Worm (Caenorhabditis elegans): ENCODE results near the gene acly-2.

acly-2 gene

DNA sequence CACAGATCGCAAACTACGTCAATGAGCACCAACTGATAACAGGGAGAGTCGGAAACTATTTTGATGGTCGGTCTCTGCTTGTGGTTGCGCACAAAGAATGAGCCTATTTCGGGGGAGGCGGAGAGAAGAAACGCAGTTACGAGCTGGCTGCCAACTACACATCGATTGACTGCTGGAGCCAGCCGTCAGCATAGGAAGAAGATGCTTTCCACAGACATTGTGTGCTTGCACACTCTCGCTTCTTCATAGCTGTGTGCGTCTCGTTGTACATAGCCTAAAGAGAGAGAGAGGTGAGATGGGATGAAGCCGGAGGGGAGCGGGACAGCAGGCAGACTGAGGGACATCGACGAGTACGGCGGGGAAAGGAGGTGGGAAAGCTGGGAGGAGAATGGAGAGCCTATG lies 14.2 kb downstream of the acly-2 start (continued):
- TF ChIP-seq vab-15 (tag; optimal IDR thresholded peaks at IDR 0.05) (no peak), ztf-11 (tag; optimal IDR thresholded peaks at IDR 0.05) (peak in 1 of 2 experiments; percentile 16), nhr-20 (tag; optimal IDR thresholded peaks at IDR 0.05) (peak; percentile 29), ceh-63 (GFP tag; optimal IDR thresholded peaks at IDR 0.05) (no peak), lin-35 (GFP tag; optimal IDR thresholded peaks at IDR 0.05) (peak; percentile 38 to 41), fos-1 (tag; optimal IDR thresholded peaks at IDR 0.05) (no peak), egl-27 (tag; optimal IDR thresholded peaks at IDR 0.05) (peak in 1 of 2 experiments; percentile 28), ets-5 (GFP tag; IDR thresholded peaks at IDR 0.05) (no peak), nhr-47 (tag; optimal IDR thresholded peaks at IDR 0.05) (peak; percentile 49), ceh-90 (tag; optimal IDR thresholded peaks at IDR 0.05) (no peak), mef-2 (tag; optimal IDR thresholded peaks at IDR 0.05) (peak; percentile 14), ceh-8 (GFP tag; optimal IDR thresholded peaks at IDR 0.05) (no peak), jun-1 (tag; optimal IDR thresholded peaks at IDR 0.05) (peak; percentile 61), zag-1 (tag; optimal IDR thresholded peaks at IDR 0.05) (no peak), lin-13 (GFP tag; optimal IDR thresholded peaks at IDR 0.05) (no peak), Y116A8C.19 (tag; optimal IDR thresholded peaks at IDR 0.05; ENCODE audit: borderline replicate concordance) (no peak), xbp-1 (tag; optimal IDR thresholded peaks at IDR 0.05) (peak; percentile 36), dpl-1 (GFP tag; optimal IDR thresholded peaks at IDR 0.05) (peak in 1 of 3 experiments; percentile 49), snpc-4 (tag; optimal IDR thresholded peaks at IDR 0.05) (no peak), fkh-8 (tag; optimal IDR thresholded peaks at IDR 0.05) (peak; percentile 82), hpl-2 (GFP tag; optimal IDR thresholded peaks at IDR 0.05) (no peak), efl-1 (optimal IDR thresholded peaks at IDR 0.05) (peak; percentile 27 to 40), efl-1 (GFP tag; optimal IDR thresholded peaks at IDR 0.05 in 1 of 2) (no peak), nhr-28 (tag; optimal IDR thresholded peaks at IDR 0.05) (no peak), egl-13 (tag; optimal IDR thresholded peaks at IDR 0.05) (peak; percentile 57), unc-98 (GFP tag; IDR thresholded peaks at IDR 0.05) (no peak), isw-1 (GFP tag; IDR thresholded peaks at IDR 0.05) (peak; percentile 36; the same call in 1 of the 2 replicates), aly-2 (tag; optimal IDR thresholded peaks at IDR 0.05) (no peak), nhr-71 (tag; optimal IDR thresholded peaks at IDR 0.05) (peak; percentile 62), nhr-90 (tag; optimal IDR thresholded peaks at IDR 0.05; ENCODE audit: poor library complexity) (no peak), hlh-17 (GFP tag; optimal IDR thresholded peaks at IDR 0.05; ENCODE audit: borderline replicate concordance) (no peak), dsc-1 (tag; optimal IDR thresholded peaks at IDR 0.05) (peak; percentile 2), rnt-1 (tag; optimal IDR thresholded peaks at IDR 0.05) (peak; percentile 42), lsy-2 (tag; optimal IDR thresholded peaks at IDR 0.05) (peak; percentile 10 to 49), C34B4.2 (tag; optimal IDR thresholded peaks at IDR 0.05) (no peak), blmp-1 (tag; optimal IDR thresholded peaks at IDR 0.05) (no peak), ceh-82 (tag; optimal IDR thresholded peaks at IDR 0.05) (peak; percentile 23 to 68 (median 54)), unc-30 (tag; optimal IDR thresholded peaks at IDR 0.05) (no peak), grh-1 (GFP tag; IDR thresholded peaks at IDR 0.05) (no peak), irx-1 (tag; optimal IDR thresholded peaks at IDR 0.05) (peak; percentile 50), aha-1 (tag; optimal IDR thresholded peaks at IDR 0.05) (no peak), pqm-1 (tag; optimal IDR thresholded peaks at IDR 0.05) (no peak), unc-86 (tag; optimal IDR thresholded peaks at IDR 0.05) (peak; percentile 51), nhr-237 (tag; optimal IDR thresholded peaks at IDR 0.05) (no peak), hlh-4 (tag; optimal IDR thresholded peaks at IDR 0.05) (no peak), tlp-1 (tag; optimal IDR thresholded peaks at IDR 0.05) (no peak), C16A3.4 (tag; optimal IDR thresholded peaks at IDR 0.05) (no peak), sup-37 (GFP tag; optimal IDR thresholded peaks at IDR 0.05) (no peak), tbx-2 (tag; optimal IDR thresholded peaks at IDR 0.05) (peak; percentile 47), fkh-10 (GFP tag; optimal IDR thresholded peaks at IDR 0.05) (no peak), lir-3 (tag; optimal IDR thresholded peaks at IDR 0.05; ENCODE audit: poor library complexity) (no peak), mep-1 (tag; optimal IDR thresholded peaks at IDR 0.05) (peak; percentile 28), efl-3 (GFP tag; optimal IDR thresholded peaks at IDR 0.05) (no peak), ces-1 (GFP tag; optimal IDR thresholded peaks at IDR 0.05) (no peak)
